Worm (Caenorhabditis elegans) whole organism, midembryonic: ENCODE results near the gene spas-1.

Experiments used
- T22C8.4 ChIP-seq: fragments of 200-800 bp; sonication (Bioruptor generic); IDR thresholded peaks from 2 replicates; pipeline ENCODE4 v1.3.6; 2022; ENCODE audit warnings: missing genetic modification characterization, missing compliant biosample characterization
- cog-1 ChIP-seq: sonication (generic microtip); optimal IDR thresholded peaks from 2 replicates; lab custom pipeline; 2016; ENCODE audit warnings: missing genetic modification characterization, missing compliant biosample characterization
- flt-1 ChIP-seq: fragments of 200-800 bp; sonication (Bioruptor generic); IDR thresholded peaks from 2 replicates; pipeline ENCODE4 v1.3.6; 2022; ENCODE audit warnings: missing genetic modification characterization, missing compliant biosample characterization
- klf-2 ChIP-seq: fragments of 200-800 bp; sonication (Bioruptor generic); conservative IDR thresholded peaks from 2 replicates; pipeline ENCODE4 v1.3.6; 2022; ENCODE audit warnings: missing genetic modification reagents, missing genetic modification characterization, missing compliant biosample characterization
- med-1 ChIP-seq: sonication (generic microtip); optimal IDR thresholded peaks from 2 replicates; lab custom pipeline; 2017; ENCODE audit warnings: missing genetic modification characterization, mild to moderate bottlenecking, missing compliant biosample characterization, antibody characterized with exemption, missing genetic modification reagents; ENCODE audit not compliant: insufficient read depth
- ref-1 ChIP-seq: fragments of 200-800 bp; sonication (Bioruptor generic); conservative IDR thresholded peaks from 2 replicates; pipeline ENCODE4 v1.3.6; 2022; ENCODE audit warnings: missing genetic modification reagents, missing genetic modification characterization, missing compliant biosample characterization
- tab-1 ChIP-seq: fragments of 200-800 bp; sonication (Bioruptor generic); IDR thresholded peaks from 2 replicates; pipeline ENCODE4 v1.3.6; 2022; ENCODE audit warnings: missing genetic modification characterization, missing compliant biosample characterization
- ztf-23 ChIP-seq: fragments of 200-800 bp; sonication (Bioruptor generic); IDR thresholded peaks from 2 replicates; pipeline ENCODE4 v1.3.6; 2022; ENCODE audit warnings: missing genetic modification reagents, missing genetic modification characterization, missing compliant biosample characterization
- ztf-29 ChIP-seq: fragments of 200-800 bp; sonication (Bioruptor generic); IDR thresholded peaks from 2 replicates; pipeline ENCODE4 v1.3.6; 2022; ENCODE audit warnings: missing genetic modification reagents, missing genetic modification characterization, missing compliant biosample characterization

Gene spas-1

DNA sequence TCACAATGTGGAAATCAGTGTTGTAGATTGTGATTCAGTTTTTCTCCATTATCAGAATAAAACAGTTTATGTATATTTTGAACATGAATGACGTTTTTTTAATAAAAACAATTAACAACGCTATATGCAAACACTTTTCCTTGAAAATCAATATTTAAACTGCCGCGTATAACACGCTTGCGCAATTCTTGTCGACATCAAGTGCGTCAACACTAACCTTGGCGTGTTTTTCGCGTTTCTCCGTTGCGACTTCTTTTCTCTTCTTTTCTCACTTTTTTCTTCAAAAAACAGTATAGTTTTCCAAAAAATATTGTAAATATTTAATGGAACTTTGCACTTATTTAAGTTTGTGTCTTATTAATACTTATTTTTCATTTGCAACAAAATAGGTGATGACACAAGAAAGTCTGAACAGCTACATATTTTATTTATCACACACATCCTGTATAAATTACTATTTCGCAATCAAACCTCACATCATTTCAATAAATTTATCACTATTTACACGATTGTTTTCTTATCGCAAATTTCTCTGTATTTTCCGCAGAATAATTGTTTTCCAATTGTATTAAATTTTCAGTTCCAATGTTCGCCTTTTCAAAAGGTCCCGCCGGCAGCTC, at the start of gene spas-1:
TSS of gene spas-1 (plus strand) at position 572 of the 620 bp plus-strand sequence.
- no peak for TF ChIP-seq ztf-29 (GFP tag; lab: Robert Waterston, UW)
- no peak for TF ChIP-seq ref-1
- TF ChIP-seq med-1 (GFP tag; lab: Kevin White, UChicago): peak; percentile 6
- peak; percentile 78 for TF ChIP-seq T22C8.4 (GFP tag; lab: Robert Waterston, UW)
- TF ChIP-seq cog-1 (tag; lab: Kevin White, UChicago): peak; percentile 68
- TF ChIP-seq klf-2: no peak
- TF ChIP-seq ztf-23: peak; percentile 72; the same call in 1 of the 2 replicates
- no peak; the same call in 1 of the 2 replicates for TF ChIP-seq flt-1 (GFP tag; lab: Robert Waterston, UW)
- peak; percentile 78 for TF ChIP-seq tab-1 (GFP tag; lab: Robert Waterston, UW)

DNA sequence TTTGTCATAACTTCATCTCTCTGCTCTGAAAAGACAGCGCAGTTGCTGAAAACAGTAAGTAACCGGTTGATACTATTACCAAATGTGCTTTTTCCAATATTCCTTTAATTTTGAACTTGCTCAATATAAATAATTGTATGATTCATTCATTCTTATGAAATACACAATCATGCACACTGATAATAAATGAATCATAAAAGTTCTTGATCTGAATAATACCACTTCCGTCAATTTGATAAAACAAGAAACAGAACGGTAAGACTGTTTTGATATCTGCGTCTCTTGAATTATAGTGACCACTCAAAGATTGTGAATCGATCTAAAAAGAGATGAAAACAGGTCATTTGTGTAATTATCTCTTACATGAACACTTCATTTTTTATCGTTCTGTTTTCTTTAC, 49.3 kb upstream of the spas-1 start, which contains the start of gene F21C10.4:
TSS of gene F21C10.4 (plus strand) at position 301 of the 400 bp plus-strand sequence.
- no peak for TF ChIP-seq ztf-29 (GFP tag; lab: Robert Waterston, UW)
- no peak for TF ChIP-seq ref-1
- TF ChIP-seq T22C8.4 (GFP tag; lab: Robert Waterston, UW): no peak
- TF ChIP-seq ztf-23: no peak
- no peak for TF ChIP-seq flt-1 (GFP tag; lab: Robert Waterston, UW)
- no peak for TF ChIP-seq klf-2
- TF ChIP-seq med-1 (GFP tag; lab: Kevin White, UChicago): no peak
- no peak for TF ChIP-seq tab-1 (GFP tag; lab: Robert Waterston, UW)
- no peak for TF ChIP-seq cog-1 (tag; lab: Kevin White, UChicago)

DNA sequence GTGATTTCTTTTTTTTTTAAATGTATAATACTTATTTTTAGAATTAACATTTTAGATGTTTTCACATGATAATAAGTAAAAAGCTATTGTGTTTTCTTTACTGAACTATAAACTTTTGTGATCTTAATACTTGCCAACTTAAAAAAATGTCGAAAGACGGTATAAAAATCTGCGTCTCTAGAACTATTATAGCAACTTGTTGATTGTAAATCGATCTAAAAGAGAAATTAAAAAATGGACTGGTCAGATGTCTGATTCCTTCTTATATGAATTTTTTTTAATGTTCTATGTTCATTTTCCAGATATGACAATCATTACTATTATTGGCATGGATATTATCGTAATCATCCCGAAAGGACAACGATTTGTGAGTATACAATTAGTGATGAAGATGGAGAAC, 47.8 kb upstream of the spas-1 start, which contains the start of gene F21C10.3:
TSS of gene F21C10.3 (plus strand) at position 301 of the 400 bp plus-strand sequence.
- TF ChIP-seq ztf-29 (GFP tag; lab: Robert Waterston, UW) (no peak), cog-1 (tag; lab: Kevin White, UChicago) (no peak), ztf-23 (no peak), ref-1 (no peak), klf-2 (no peak), T22C8.4 (GFP tag; lab: Robert Waterston, UW) (no peak), tab-1 (GFP tag; lab: Robert Waterston, UW) (no peak), flt-1 (GFP tag; lab: Robert Waterston, UW) (no peak), med-1 (GFP tag; lab: Kevin White, UChicago) (no peak)

DNA sequence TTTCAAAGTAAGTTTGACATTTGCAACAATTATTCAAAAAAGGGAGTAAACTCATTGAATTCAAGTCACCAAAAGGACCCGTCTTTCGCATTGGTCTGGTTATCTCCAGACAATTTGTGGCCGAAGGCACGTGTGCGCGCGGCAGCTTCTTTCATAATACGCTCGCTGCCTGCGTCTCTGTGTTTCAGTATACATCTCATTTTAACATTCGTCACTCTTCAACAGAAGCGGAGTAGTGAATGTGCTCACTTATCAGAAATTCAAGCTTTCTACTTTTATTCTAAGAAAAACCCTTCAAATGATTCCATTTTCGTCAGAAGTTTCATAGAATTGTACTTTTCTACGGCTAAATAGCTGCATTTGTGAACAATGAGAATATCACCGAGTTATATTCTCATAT, 47.0 kb upstream of the spas-1 start:
- TF ChIP-seq ztf-23: no peak
- no peak for TF ChIP-seq klf-2
- TF ChIP-seq ref-1: no peak
- no peak for TF ChIP-seq flt-1 (GFP tag; lab: Robert Waterston, UW)
- no peak for TF ChIP-seq med-1 (GFP tag; lab: Kevin White, UChicago)
- TF ChIP-seq ztf-29 (GFP tag; lab: Robert Waterston, UW): no peak
- TF ChIP-seq cog-1 (tag; lab: Kevin White, UChicago): no peak
- no peak for TF ChIP-seq T22C8.4 (GFP tag; lab: Robert Waterston, UW)
- no peak for TF ChIP-seq tab-1 (GFP tag; lab: Robert Waterston, UW)

DNA sequence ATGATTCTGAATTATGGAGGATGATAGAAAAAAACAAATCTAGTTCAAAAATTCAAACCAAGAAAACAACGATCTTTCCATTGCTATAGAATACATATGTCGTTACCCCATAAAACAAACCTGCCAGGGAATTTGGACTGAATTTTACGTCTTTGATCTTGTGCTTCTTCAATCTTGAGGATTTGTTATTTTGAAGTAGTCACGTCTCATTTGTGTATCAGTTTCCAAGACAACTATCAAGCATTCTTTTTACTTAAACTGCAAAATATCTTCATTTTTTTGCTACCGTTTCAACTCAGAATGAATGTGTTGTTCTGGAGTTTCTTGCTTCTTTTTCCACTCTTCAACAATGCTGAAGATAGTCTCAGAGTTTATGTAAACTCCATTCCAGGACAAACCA, 44.8 kb upstream of the spas-1 start, which contains the start of gene F21C10.19:
TSS of gene F21C10.19 (plus strand) at position 301 of the 400 bp plus-strand sequence.
- TF ChIP-seq klf-2: no peak
- no peak for TF ChIP-seq flt-1 (GFP tag; lab: Robert Waterston, UW)

DNA sequence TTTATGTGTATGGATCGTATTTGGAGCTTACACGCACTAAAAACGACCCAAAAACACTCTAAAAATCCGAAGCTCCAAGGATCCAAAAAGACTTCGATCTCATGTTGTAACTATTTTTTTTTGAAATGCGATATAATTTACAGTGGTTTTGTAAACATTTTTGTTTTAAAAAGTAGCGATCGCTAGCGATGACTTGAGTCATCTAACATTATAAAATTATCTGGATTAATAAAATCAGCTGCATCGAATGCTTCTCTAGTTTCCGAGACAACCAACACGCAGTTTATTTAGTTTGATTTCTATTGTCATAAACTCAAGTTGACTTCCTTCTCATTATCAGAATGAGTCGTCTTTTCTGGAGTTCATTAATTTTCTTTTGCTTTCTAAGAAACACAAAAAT, 43.5 kb upstream of the spas-1 start, which contains the start of gene F21C10.1:
TSS of gene F21C10.1 (plus strand) at position 301 of the 400 bp plus-strand sequence.
- no peak for TF ChIP-seq cog-1 (tag; lab: Kevin White, UChicago)
- TF ChIP-seq tab-1 (GFP tag; lab: Robert Waterston, UW): no peak
- no peak for TF ChIP-seq ref-1
- TF ChIP-seq ztf-23: no peak
- TF ChIP-seq med-1 (GFP tag; lab: Kevin White, UChicago): no peak
- no peak for TF ChIP-seq ztf-29 (GFP tag; lab: Robert Waterston, UW)
- TF ChIP-seq flt-1 (GFP tag; lab: Robert Waterston, UW): no peak
- TF ChIP-seq T22C8.4 (GFP tag; lab: Robert Waterston, UW): no peak
- no peak for TF ChIP-seq klf-2

DNA sequence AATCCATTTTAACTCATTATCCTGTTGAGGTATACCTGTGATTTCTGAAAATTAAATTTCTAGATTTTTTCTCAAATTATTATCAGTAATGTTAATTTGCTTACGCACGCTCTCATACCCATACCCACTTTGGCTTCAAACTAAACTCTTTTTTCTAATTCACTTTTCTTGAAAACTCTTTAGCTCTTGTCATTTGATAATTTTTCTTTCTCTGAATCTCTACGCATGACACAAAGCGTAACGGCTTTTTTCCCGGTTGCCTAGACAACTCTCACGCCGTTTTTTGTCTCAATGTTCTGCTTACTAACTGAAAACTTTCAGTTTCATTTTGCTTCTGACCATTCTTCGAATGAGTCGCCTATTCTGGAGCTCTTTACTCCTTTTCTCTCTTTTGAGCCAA, 41.6 kb upstream of the spas-1 start, which contains the start of gene B0222.1:
TSS of gene B0222.1 (plus strand) at position 306 of the 400 bp plus-strand sequence.
- TF ChIP-seq cog-1 (tag; lab: Kevin White, UChicago) (no peak), med-1 (GFP tag; lab: Kevin White, UChicago) (no peak), tab-1 (GFP tag; lab: Robert Waterston, UW) (no peak), T22C8.4 (GFP tag; lab: Robert Waterston, UW) (no peak), flt-1 (GFP tag; lab: Robert Waterston, UW) (no peak), klf-2 (no peak), ztf-29 (GFP tag; lab: Robert Waterston, UW) (no peak), ztf-23 (no peak), ref-1 (no peak)

DNA sequence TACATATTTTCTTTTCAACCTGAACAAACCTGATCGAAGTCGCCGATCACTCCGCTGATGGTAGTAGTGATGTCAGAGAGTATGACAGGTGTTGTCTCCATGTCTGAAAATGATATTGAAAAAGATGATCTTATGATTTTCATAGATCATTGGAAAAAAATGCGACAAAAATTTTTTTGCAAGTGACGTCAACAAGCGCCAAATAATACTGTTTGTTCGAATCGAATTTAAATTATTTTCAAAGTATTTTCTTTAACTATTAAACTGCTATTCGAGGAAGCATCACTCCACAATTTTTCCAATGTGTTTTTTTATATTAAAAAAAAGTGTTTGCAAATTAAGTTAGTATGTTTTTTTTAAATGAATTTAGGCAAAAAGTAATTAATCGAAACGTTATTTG, 38.0 kb upstream of the spas-1 start, which contains the start of gene pitr-2:
TSS of gene pitr-2 (minus strand) at position 101 of the 400 bp plus-strand sequence.
- TF ChIP-seq flt-1 (GFP tag; lab: Robert Waterston, UW) (no peak), ztf-29 (GFP tag; lab: Robert Waterston, UW) (no peak), klf-2 (no peak), T22C8.4 (GFP tag; lab: Robert Waterston, UW) (no peak), med-1 (GFP tag; lab: Kevin White, UChicago) (no peak), ztf-23 (no peak), tab-1 (GFP tag; lab: Robert Waterston, UW) (no peak), cog-1 (tag; lab: Kevin White, UChicago) (no peak), ref-1 (no peak)

DNA sequence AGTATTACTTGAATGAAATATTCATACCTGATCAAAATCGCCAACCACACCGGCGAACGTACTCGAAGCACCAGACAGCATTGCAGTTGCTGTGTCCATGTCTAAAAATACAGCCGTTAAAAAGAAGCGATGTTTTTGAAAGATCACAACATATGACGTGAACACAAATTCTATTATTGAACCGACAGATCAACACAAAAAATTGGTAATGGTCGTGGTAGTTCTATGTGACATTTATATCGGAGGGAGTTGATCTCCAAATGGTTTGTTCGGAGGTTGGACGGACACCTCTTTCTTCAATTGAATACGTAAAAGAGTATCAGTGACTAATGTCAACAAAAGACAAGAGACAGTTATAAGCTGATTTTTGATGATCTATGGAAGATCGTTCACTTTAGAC, 34.3 kb upstream of the spas-1 start, which contains the start of gene pitr-3:
TSS of gene pitr-3 (minus strand) at position 101 of the 400 bp plus-strand sequence.
- TF ChIP-seq klf-2: no peak
- no peak for TF ChIP-seq ztf-29 (GFP tag; lab: Robert Waterston, UW)
- no peak for TF ChIP-seq ztf-23
- no peak for TF ChIP-seq T22C8.4 (GFP tag; lab: Robert Waterston, UW)
- TF ChIP-seq tab-1 (GFP tag; lab: Robert Waterston, UW): no peak
- no peak for TF ChIP-seq ref-1
- no peak for TF ChIP-seq cog-1 (tag; lab: Kevin White, UChicago)
- no peak for TF ChIP-seq flt-1 (GFP tag; lab: Robert Waterston, UW)
- no peak for TF ChIP-seq med-1 (GFP tag; lab: Kevin White, UChicago)
